Fruit fly (Drosophila melanogaster): ENCODE data around the gene Chd1.
A peak's percentile ranks its signal among the peaks of the same experiment; 100 is the strongest.

The Chd1 gene

dm6 chr2L:3000517-3000934, 13.0 kb upstream of the Chd1 start:
- no peak for TF ChIP-seq CG17801 (GFP tag; optimal IDR thresholded peaks at IDR 0.05; ENCODE audit: partially characterized antibody)

dm6 chr2L:2999609-3000008, 12.1 kb upstream of the Chd1 start:
- no peak for TF ChIP-seq CG17801 (GFP tag; optimal IDR thresholded peaks at IDR 0.05; ENCODE audit: partially characterized antibody)

- peak; percentile 15 for TF ChIP-seq CG17801 (GFP tag; optimal IDR thresholded peaks at IDR 0.05; ENCODE audit: partially characterized antibody)
Observed at dm6 chr2L:2999113-2999512, 11.6 kb upstream of the Chd1 start, which contains the start of gene Ccdc85. Gene Ccdc85, plus strand, starts transcription at chr2L:2999286.

- TF ChIP-seq CG17801 (GFP tag; optimal IDR thresholded peaks at IDR 0.05; ENCODE audit: partially characterized antibody) = no peak
Observed at dm6 chr2L:2993702-2994101, 6.2 kb upstream of the Chd1 start.

dm6 chr2L:2993236-2993635, 5.7 kb upstream of the Chd1 start:
- no peak for TF ChIP-seq CG17801 (GFP tag; optimal IDR thresholded peaks at IDR 0.05; ENCODE audit: partially characterized antibody)

dm6 chr2L:2992664-2993174, 5.2 kb upstream of the Chd1 start, which contains the start of the genes okr and CG3558:
Gene okr, minus strand, starts transcription at chr2L:2992759.
Gene CG3558, plus strand, starts transcription at chr2L:2992870.
- TF ChIP-seq CG17801 (GFP tag; optimal IDR thresholded peaks at IDR 0.05; ENCODE audit: partially characterized antibody) = no peak

- TF ChIP-seq CG17801 (GFP tag; optimal IDR thresholded peaks at IDR 0.05; ENCODE audit: partially characterized antibody) = no peak
Observed at dm6 chr2L:2986776-2987175, 747 bp downstream of the Chd1 start.

dm6 chr2L:2979091-2979490, 8.4 kb downstream of the Chd1 start, which contains the start of gene CG9643:
Gene CG9643, minus strand, starts transcription at chr2L:2979288.
- no peak for TF ChIP-seq CG17801 (GFP tag; optimal IDR thresholded peaks at IDR 0.05; ENCODE audit: partially characterized antibody)

dm6 chr2L:2976829-2977228, 10.7 kb downstream of the Chd1 start, which contains the start of the genes CG9641 and CG3165:
Gene CG9641, minus strand, starts transcription at chr2L:2976862.
Gene CG3165, plus strand, starts transcription at chr2L:2977122.
- TF ChIP-seq CG17801 (GFP tag; optimal IDR thresholded peaks at IDR 0.05; ENCODE audit: partially characterized antibody) = peak; percentile 74

dm6 chr2L:2972439-2972936, 15.0 kb downstream of the Chd1 start, which contains the start of the genes Rrp1 and gammaTub23C:
Gene Rrp1, minus strand, starts transcription at chr2L:2972508.
Gene gammaTub23C, plus strand, starts transcription at chr2L:2972891.
- TF ChIP-seq CG17801 (GFP tag; optimal IDR thresholded peaks at IDR 0.05; ENCODE audit: partially characterized antibody) = peak; percentile 82

dm6 chr2L:2969438-2969837, 18.1 kb downstream of the Chd1 start, which contains the start of gene Ts:
Gene Ts, minus strand, starts transcription at chr2L:2969638.
- no peak for TF ChIP-seq CG17801 (GFP tag; optimal IDR thresholded peaks at IDR 0.05; ENCODE audit: partially characterized antibody)

- TF ChIP-seq CG17801 (GFP tag; optimal IDR thresholded peaks at IDR 0.05; ENCODE audit: partially characterized antibody) = no peak
Observed at dm6 chr2L:2966917-2967316, 20.6 kb downstream of the Chd1 start.

- no peak for TF ChIP-seq CG17801 (GFP tag; optimal IDR thresholded peaks at IDR 0.05; ENCODE audit: partially characterized antibody)
Observed at dm6 chr2L:2958858-2959257, 28.7 kb downstream of the Chd1 start.

dm6 chr2L:2957547-2958174, 29.9 kb downstream of the Chd1 start:
- TF ChIP-seq CG17801 (GFP tag; optimal IDR thresholded peaks at IDR 0.05; ENCODE audit: partially characterized antibody) = peak; percentile 1

- no peak for TF ChIP-seq CG17801 (GFP tag; optimal IDR thresholded peaks at IDR 0.05; ENCODE audit: partially characterized antibody)
Observed at dm6 chr2L:2956992-2957391, 30.5 kb downstream of the Chd1 start.

dm6 chr2L:2956358-2956757, 31.2 kb downstream of the Chd1 start:
- TF ChIP-seq CG17801 (GFP tag; optimal IDR thresholded peaks at IDR 0.05; ENCODE audit: partially characterized antibody) = no peak
